Fruit fly (Drosophila melanogaster) whole organism, adult: ENCODE results near the gene vnd.

ENCODE experiments used
- CG11617 ChIP-seq: fragments of 200-800 bp; sonication (Bioruptor generic); optimal IDR thresholded peaks from 2 replicates; lab custom pipeline; 2017; ENCODE audit warnings: mild to moderate bottlenecking, missing biosample characterization, missing genetic modification reagents, missing genetic modification characterization
- CG12768 ChIP-seq: fragments of 200-800 bp; sonication (Bioruptor generic); optimal IDR thresholded peaks from 2 replicates; lab custom pipeline; 2017; ENCODE audit warnings: missing biosample characterization, missing genetic modification characterization, mild to moderate bottlenecking, moderate library complexity, missing genetic modification reagents
- CG14711 ChIP-seq: fragments of 200-800 bp; sonication (Bioruptor generic); optimal IDR thresholded peaks from 2 replicates; lab custom pipeline; 2018; ENCODE audit warnings: missing biosample characterization, mild to moderate bottlenecking, missing genetic modification characterization, moderate library complexity
- CG1620 ChIP-seq: fragments of 200-800 bp; sonication (Bioruptor generic); optimal IDR thresholded peaks from 2 replicates; lab custom pipeline; 2016; ENCODE audit warnings: missing biosample characterization, missing genetic modification characterization
- CG33017 ChIP-seq: fragments of 200-800 bp; sonication (Bioruptor generic); optimal IDR thresholded peaks from 2 replicates; lab custom pipeline; 2018; ENCODE audit warnings: missing biosample characterization, mild to moderate bottlenecking, missing genetic modification characterization, moderate library complexity
- CG5204 ChIP-seq: fragments of 200-800 bp; sonication (Bioruptor generic); optimal IDR thresholded peaks from 2 replicates; lab custom pipeline; 2016; ENCODE audit warnings: missing biosample characterization, missing genetic modification characterization
- CG7045 ChIP-seq: fragments of 200-800 bp; sonication (Bioruptor generic); optimal IDR thresholded peaks from 2 replicates; lab custom pipeline; 2017; ENCODE audit warnings: missing biosample characterization, mild to moderate bottlenecking, missing genetic modification characterization
- CG7101 ChIP-seq: fragments of 200-800 bp; sonication (Bioruptor generic); optimal IDR thresholded peaks from 2 replicates; lab custom pipeline; 2018; ENCODE audit warnings: missing biosample characterization, mild to moderate bottlenecking, missing genetic modification characterization, moderate library complexity
- Clk ChIP-seq: fragments of 200-800 bp; sonication (Bioruptor generic); optimal IDR thresholded peaks from 2 replicates; lab custom pipeline; 2017; ENCODE audit warnings: missing biosample characterization, missing genetic modification characterization
- Crg-1 ChIP-seq: fragments of 200-800 bp; sonication (Bioruptor generic); optimal IDR thresholded peaks from 2 replicates; lab custom pipeline; 2016; ENCODE audit warnings: missing biosample characterization, missing genetic modification characterization
- Hr96 ChIP-seq: fragments of 200-800 bp; sonication (Bioruptor generic); optimal IDR thresholded peaks from 2 replicates; lab custom pipeline; 2016; ENCODE audit warnings: missing biosample characterization, missing genetic modification characterization
- Mnt ChIP-seq: fragments of 200-800 bp; sonication (Bioruptor generic); optimal IDR thresholded peaks from 2 replicates; lab custom pipeline; 2016; ENCODE audit warnings: missing biosample characterization, mild to moderate bottlenecking, missing genetic modification characterization
- bab1 ChIP-seq: fragments of 200-800 bp; sonication (Bioruptor generic); optimal IDR thresholded peaks from 3 replicates; lab custom pipeline; 2019; ENCODE audit warnings: missing biosample characterization, mild to moderate bottlenecking, missing genetic modification characterization, moderate library complexity
- cic ChIP-seq: fragments of 200-800 bp; sonication (Bioruptor generic); optimal IDR thresholded peaks from 2 replicates; lab custom pipeline; 2017; ENCODE audit warnings: missing biosample characterization, mild to moderate bottlenecking, missing genetic modification characterization, moderate library complexity
- cnc ChIP-seq, 2 experiments: fragments of >200 bp; optimal IDR thresholded peaks; 2 replicates each; lab custom pipeline; 2017
- kay ChIP-seq: fragments of 200-800 bp; sonication (Bioruptor generic); peaks from one replicate; lab custom pipeline; 2016; ENCODE audit warnings: missing biosample characterization, missing genetic modification characterization, borderline replicate concordance
- ovo ChIP-seq: fragments of 200-800 bp; sonication (Bioruptor generic); optimal IDR thresholded peaks from 2 replicates; lab custom pipeline; 2016; ENCODE audit warnings: missing biosample characterization, missing genetic modification characterization
- pad ChIP-seq: fragments of 200-800 bp; sonication (Bioruptor generic); optimal IDR thresholded peaks from 3 replicates; lab custom pipeline; 2017; ENCODE audit warnings: missing biosample characterization, missing genetic modification characterization, mild to moderate bottlenecking, moderate library complexity, missing genetic modification reagents
- tj ChIP-seq: fragments of 200-800 bp; sonication (Bioruptor generic); optimal IDR thresholded peaks from 3 replicates; lab custom pipeline; 2017; ENCODE audit warnings: missing biosample characterization, mild to moderate bottlenecking, missing genetic modification characterization, moderate library complexity
- toe ChIP-seq: fragments of 200-800 bp; sonication (Bioruptor generic); optimal IDR thresholded peaks from 2 replicates; lab custom pipeline; 2016; ENCODE audit warnings: missing biosample characterization, missing genetic modification characterization

Gene vnd

DNA sequence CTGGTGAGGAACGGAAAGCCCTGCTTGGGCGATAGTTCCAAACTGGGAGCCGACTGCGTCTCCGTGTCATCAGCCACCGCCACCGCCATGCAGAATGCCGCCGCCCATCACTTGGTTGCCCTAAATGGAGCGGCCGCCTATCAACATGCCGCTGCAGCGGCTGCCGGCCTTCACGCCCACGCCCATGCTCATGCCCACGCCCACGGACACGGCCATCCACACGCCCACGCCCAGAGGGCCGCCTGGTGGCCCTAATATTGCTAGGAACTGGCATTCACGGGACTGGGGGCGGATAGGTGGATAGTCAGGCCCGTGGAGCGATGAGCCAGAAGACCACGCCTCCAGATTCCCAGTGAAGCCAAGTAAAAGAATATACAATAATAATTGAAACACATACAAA is 15.1 kb downstream of the vnd start:
- TF ChIP-seq CG1620 (GFP tag; lab: Kevin White, UChicago) (no peak), CG5204 (no peak), Crg-1 (GFP tag; lab: Kevin White, UChicago) (no peak), CG14711 (tag; lab: Kevin White, UChicago) (no peak), pad (GFP tag; lab: Kevin White, UChicago) (no peak), CG7045 (no peak), cnc (optimal IDR thresholded peaks at IDR 0.05; lab: Kevin White, UChicago) (no peak), CG12768 (GFP tag; lab: Kevin White, UChicago) (no peak), bab1 (GFP tag; lab: Kevin White, UChicago) (no peak)

DNA sequence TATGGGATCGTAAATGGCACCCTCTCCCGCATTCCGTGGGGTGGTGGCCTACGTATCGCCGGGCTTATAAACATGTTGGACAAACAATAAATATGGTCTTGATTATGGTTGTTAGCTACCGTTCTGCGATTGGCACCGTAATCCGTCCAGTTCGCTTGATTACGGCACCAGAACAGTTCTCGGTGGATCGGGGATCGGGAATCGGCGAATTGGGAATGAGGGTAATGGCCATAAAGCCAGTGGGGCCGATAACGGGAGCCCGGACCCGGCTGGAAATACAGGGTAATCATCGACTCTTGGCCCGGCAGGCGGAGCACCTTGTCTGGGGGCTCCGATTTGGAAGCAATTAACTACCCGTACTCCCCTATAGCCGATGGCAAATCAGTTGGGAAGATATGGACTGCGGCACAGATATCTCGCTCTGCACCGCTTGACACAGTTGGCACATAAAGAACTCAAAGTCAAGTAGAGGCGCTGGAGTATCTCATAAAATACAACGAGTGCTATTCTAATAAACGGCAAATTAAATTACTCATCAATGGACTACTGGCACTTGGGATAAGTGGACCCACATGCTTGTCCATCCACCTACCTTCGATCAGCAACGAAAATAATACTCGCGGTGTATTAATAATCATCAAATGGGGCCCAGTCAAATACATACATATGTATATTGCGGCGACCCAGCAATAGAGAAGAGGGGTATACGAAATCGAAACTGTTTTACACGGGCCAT is 16.6 kb downstream of the vnd start:
- no peak for TF ChIP-seq toe (GFP tag; lab: Kevin White, UChicago)
- TF ChIP-seq CG14711 (tag; lab: Kevin White, UChicago), result peak; percentile 6
- TF ChIP-seq pad (GFP tag; lab: Kevin White, UChicago), result peak; percentile 14

DNA sequence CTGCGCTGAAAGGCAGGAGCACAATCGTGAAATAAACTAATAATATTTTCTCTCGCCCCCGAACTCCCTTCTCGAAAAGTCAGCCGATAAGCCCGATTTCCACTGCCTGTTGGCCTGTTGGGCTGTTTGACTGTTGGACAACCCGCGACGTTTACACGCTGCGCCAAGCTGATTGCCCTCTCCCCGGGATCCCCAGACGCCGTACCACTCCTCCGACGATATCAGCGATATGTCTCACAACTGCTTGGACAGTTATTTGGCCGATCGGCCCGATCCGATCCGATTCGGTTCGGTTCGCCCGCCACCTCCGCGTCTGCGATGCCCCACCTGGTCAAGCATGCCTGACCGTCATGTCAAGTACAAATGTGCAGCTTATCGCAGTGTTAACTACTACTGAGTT is 17.8 kb downstream of the vnd start:
- TF ChIP-seq tj (no peak), bab1 (GFP tag; lab: Kevin White, UChicago) (no peak), CG7101 (peak; percentile 14), CG14711 (tag; lab: Kevin White, UChicago) (no peak), Mnt (GFP tag; lab: Kevin White, UChicago) (peak; percentile 12), Clk (no peak), CG5204 (no peak), pad (GFP tag; lab: Kevin White, UChicago) (no peak), CG1620 (GFP tag; lab: Kevin White, UChicago) (no peak), ovo (GFP tag; lab: Kevin White, UChicago) (peak; percentile 48), Crg-1 (GFP tag; lab: Kevin White, UChicago) (no peak), CG7045 (no peak), CG11617 (GFP tag; lab: Kevin White, UChicago) (no peak), CG33017 (no peak), cnc (optimal IDR thresholded peaks at IDR 0.05; lab: Kevin White, UChicago) (no peak), cic (GFP tag; lab: Kevin White, UChicago) (peak; percentile 52), kay (GFP tag; lab: Kevin White, UChicago) (no peak), Hr96 (GFP tag; lab: Kevin White, UChicago) (peak; percentile 24), toe (GFP tag; lab: Kevin White, UChicago) (no peak), CG12768 (GFP tag; lab: Kevin White, UChicago) (peak; percentile 26)

DNA sequence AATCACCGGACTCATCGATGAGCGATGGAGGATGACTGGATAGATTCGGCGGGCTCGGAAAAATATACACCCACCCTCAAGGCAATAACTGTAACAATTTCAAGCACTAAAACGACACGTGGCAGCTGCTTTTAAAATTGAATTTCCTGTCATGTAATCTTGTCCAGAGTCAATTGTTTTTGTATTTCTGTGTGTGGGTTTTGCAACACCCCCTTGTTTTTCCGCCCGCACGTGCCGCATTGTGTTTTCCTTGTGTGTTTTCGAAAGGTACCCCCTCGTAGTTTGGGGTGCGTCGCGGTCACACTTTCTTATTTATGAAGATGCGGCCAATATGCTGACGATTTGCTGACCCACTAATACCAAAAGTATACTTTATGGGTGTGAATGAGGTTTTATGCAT is 20.1 kb downstream of the vnd start:
- TF ChIP-seq Hr96 (GFP tag; lab: Kevin White, UChicago), result no peak
- TF ChIP-seq bab1 (GFP tag; lab: Kevin White, UChicago), result no peak
- TF ChIP-seq kay (GFP tag; lab: Kevin White, UChicago), result no peak

DNA sequence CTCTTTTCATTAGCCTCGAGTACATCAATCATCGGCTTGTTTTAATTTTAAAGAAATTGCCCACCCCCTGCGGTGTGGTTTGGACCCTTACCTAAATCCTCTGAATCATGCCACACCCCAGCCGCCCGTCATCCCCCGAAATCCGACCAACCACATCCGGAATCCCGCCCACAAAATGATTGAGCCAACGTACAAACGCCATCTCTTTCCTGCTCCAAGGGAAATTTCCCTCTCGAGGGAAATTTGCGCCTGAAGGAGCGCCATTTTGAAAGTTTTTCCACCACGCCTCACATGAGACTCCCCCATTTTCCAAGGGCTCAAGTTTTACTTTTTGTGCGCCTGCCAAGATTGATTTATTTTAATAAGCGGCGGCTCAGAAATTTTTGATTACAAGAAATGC is 28.1 kb downstream of the vnd start:
- TF ChIP-seq pad (GFP tag; lab: Kevin White, UChicago), result no peak
- TF ChIP-seq cnc (optimal IDR thresholded peaks at IDR 0.05; lab: Kevin White, UChicago), result no peak
- no peak for TF ChIP-seq CG33017
- no peak for TF ChIP-seq CG1620 (GFP tag; lab: Kevin White, UChicago)
- TF ChIP-seq Crg-1 (GFP tag; lab: Kevin White, UChicago), result no peak
- no peak for TF ChIP-seq kay (GFP tag; lab: Kevin White, UChicago)
- TF ChIP-seq CG12768 (GFP tag; lab: Kevin White, UChicago), result no peak
- TF ChIP-seq Hr96 (GFP tag; lab: Kevin White, UChicago), result no peak
- TF ChIP-seq Mnt (GFP tag; lab: Kevin White, UChicago), result no peak
- TF ChIP-seq CG7101, result no peak
- TF ChIP-seq toe (GFP tag; lab: Kevin White, UChicago), result no peak
- no peak for TF ChIP-seq Clk

DNA sequence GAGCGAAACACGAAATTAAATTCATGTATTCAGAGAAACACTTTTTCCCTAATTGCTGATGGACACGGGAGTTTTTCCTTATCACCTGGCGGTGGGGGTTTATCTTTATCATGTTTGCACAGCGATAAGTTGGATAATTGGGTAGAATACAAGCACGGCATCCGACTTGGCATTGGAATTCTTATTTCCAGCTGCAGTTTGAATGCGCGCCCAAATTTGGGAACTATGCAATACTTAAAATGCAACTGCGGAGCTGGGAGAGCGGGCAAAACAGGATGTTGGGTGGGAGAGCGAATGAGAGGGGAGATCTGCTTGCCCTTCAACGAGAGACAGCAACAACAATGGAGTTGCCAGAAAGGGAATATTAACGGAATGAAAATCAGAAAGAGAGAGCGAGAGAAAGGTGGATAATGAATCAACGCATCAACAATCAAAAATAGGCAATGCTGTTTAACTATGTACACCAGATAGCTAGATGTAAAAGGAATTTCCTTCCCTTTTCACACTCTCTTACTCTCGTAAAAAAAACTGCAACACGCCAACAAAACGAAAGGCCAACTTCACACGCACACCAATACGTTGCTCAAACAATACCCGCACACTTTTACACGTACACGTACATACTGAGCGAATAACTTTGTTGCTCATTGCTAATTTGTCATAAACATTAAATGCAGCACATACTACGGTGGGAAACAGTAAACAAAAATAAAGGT is 35.0 kb downstream of the vnd start:
- peak; percentile 22 for TF ChIP-seq CG7101
- TF ChIP-seq CG5204, result no peak
- peak; percentile 34 for TF ChIP-seq bab1 (GFP tag; lab: Kevin White, UChicago)

DNA sequence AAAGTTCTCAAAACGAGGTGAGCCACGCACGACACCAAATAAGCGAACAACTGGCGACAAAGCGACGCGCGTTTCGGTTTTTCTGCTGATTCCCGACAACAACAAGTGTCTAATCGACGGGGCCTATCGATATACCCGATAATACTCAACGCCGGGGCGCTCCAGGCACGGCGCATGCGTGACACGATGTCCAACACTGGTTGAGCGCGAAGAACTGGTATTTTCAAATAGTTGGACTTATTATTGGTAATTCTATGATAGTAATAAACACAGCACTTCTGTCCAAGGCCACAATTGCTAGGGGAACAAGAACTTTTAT is 35.5 kb downstream of the vnd start:
- TF ChIP-seq CG33017, result no peak
- no peak for TF ChIP-seq ovo (GFP tag; lab: Kevin White, UChicago)
- no peak for TF ChIP-seq CG7101
- peak; percentile 24 for TF ChIP-seq CG1620 (GFP tag; lab: Kevin White, UChicago)
- no peak for TF ChIP-seq kay (GFP tag; lab: Kevin White, UChicago)
- no peak for TF ChIP-seq cnc (optimal IDR thresholded peaks at IDR 0.05; lab: Kevin White, UChicago)
- no peak for TF ChIP-seq CG5204
- TF ChIP-seq CG14711 (tag; lab: Kevin White, UChicago), result no peak
- no peak for TF ChIP-seq toe (GFP tag; lab: Kevin White, UChicago)
- TF ChIP-seq bab1 (GFP tag; lab: Kevin White, UChicago), result peak; percentile 28
- TF ChIP-seq tj, result peak; percentile 19
- TF ChIP-seq Mnt (GFP tag; lab: Kevin White, UChicago), result peak; percentile 2
- peak; percentile 47 for TF ChIP-seq Crg-1 (GFP tag; lab: Kevin White, UChicago)
- no peak for TF ChIP-seq CG11617 (GFP tag; lab: Kevin White, UChicago)
